Worm (Caenorhabditis elegans) whole organism, L2 larva: ENCODE measurements around the gene crm-1.
"Not testable (repeated sequence)": the region's sequence is repeated elsewhere in the genome, so short reads cannot be mapped to it uniquely, and the experiment has no call there.

Experiments
- C34F6.9 ChIP-seq: fragments of 150-350 bp; optimal IDR thresholded peaks from 2 replicates; lab custom pipeline; 2014; ENCODE audit warnings: missing biosample characterization, missing genetic modification characterization
- F13H6.1 ChIP-seq: sonication (generic microtip); optimal IDR thresholded peaks from 2 replicates; lab custom pipeline; 2016; ENCODE audit warnings: missing genetic modification characterization, missing compliant biosample characterization
- R02D3.7 ChIP-seq: fragments of 150-350 bp; optimal IDR thresholded peaks from 2 replicates; lab custom pipeline; 2014; ENCODE audit warnings: missing biosample characterization, missing genetic modification characterization
- Y55F3AM.14 ChIP-seq: fragments of 200-800 bp; sonication (Bioruptor generic); optimal IDR thresholded peaks from 2 replicates; lab custom pipeline; 2018; ENCODE audit warnings: mild to moderate bottlenecking, missing genetic modification characterization, missing compliant biosample characterization
- ZK546.5 ChIP-seq: sonication (generic microtip); optimal IDR thresholded peaks from 2 replicates; lab custom pipeline; 2017; ENCODE audit warnings: missing biosample characterization, missing genetic modification characterization
- ama-1 ChIP-seq: fragments of 150-350 bp; optimal IDR thresholded peaks from 2 replicates; lab custom pipeline; 2018; ENCODE audit warnings: inconsistent platforms
- blmp-1 ChIP-seq: sonication (generic microtip); optimal IDR thresholded peaks from 2 replicates; lab custom pipeline; 2017; ENCODE audit warnings: missing genetic modification characterization, mild to moderate bottlenecking, missing compliant biosample characterization, antibody characterized with exemption, moderate library complexity; ENCODE audit not compliant: insufficient read depth
- ceh-16 ChIP-seq: fragments of 150-350 bp; optimal IDR thresholded peaks from 2 replicates; lab custom pipeline; 2014; ENCODE audit warnings: missing biosample characterization, missing genetic modification characterization
- crh-2 ChIP-seq: sonication (generic microtip); optimal IDR thresholded peaks from 2 replicates; lab custom pipeline; 2017; ENCODE audit warnings: missing biosample characterization, missing genetic modification characterization
- dmd-4 ChIP-seq: sonication (generic microtip); optimal IDR thresholded peaks from 2 replicates; lab custom pipeline; 2017; ENCODE audit warnings: missing biosample characterization, missing genetic modification characterization
- egl-27 ChIP-seq: sonication (generic microtip); optimal IDR thresholded peaks from 3 replicates; lab custom pipeline; 2017; ENCODE audit warnings: missing biosample characterization, missing genetic modification reagents, missing genetic modification characterization
- elt-1 ChIP-seq: fragments of 150-350 bp; optimal IDR thresholded peaks from 2 replicates; lab custom pipeline; 2014; ENCODE audit warnings: missing biosample characterization, missing genetic modification characterization
- gmeb-1 ChIP-seq: fragments of 150-350 bp; optimal IDR thresholded peaks from 2 replicates; lab custom pipeline; 2014; ENCODE audit warnings: missing biosample characterization, missing genetic modification characterization
- lin-11 ChIP-seq: fragments of 150-350 bp; sonication (generic microtip); optimal IDR thresholded peaks from 2 replicates; lab custom pipeline; 2014; ENCODE audit warnings: missing biosample characterization, missing genetic modification characterization, inconsistent platforms, mixed read lengths
- lin-13 ChIP-seq: fragments of 150-350 bp; optimal IDR thresholded peaks from 2 replicates; lab custom pipeline; 2014; ENCODE audit warnings: missing biosample characterization, missing genetic modification reagents, missing genetic modification characterization
- lsy-2 ChIP-seq, 2 experiments: fragments of 150-350 bp in 1 of 2; sonication (generic microtip) in 1 of 2; optimal IDR thresholded peaks; 2 replicates each; lab custom pipeline; 2014 to 2017; ENCODE audit warnings: missing biosample characterization in 2 of 2, missing genetic modification characterization in 2 of 2
- mab-5 ChIP-seq: fragments of 150-350 bp; optimal IDR thresholded peaks from 2 replicates; lab custom pipeline; 2014; ENCODE audit warnings: missing biosample characterization, missing genetic modification characterization
- mdl-1 ChIP-seq, 2 experiments: fragments of 150-350 bp in 1 of 2; sonication (generic microtip) in 1 of 2; optimal IDR thresholded peaks; 2 replicates each; lab custom pipeline; 2017; ENCODE audit warnings: missing biosample characterization in 2 of 2, missing genetic modification characterization in 2 of 2
- nhr-12 ChIP-seq: fragments of 150-350 bp; optimal IDR thresholded peaks from 2 replicates; lab custom pipeline; 2014; ENCODE audit warnings: missing biosample characterization, missing genetic modification characterization
- nhr-129 ChIP-seq: fragments of 150-350 bp; optimal IDR thresholded peaks from 2 replicates; lab custom pipeline; 2014; ENCODE audit warnings: missing biosample characterization, missing genetic modification characterization
- nhr-21 ChIP-seq: fragments of 150-350 bp; optimal IDR thresholded peaks from 2 replicates; lab custom pipeline; 2014; ENCODE audit warnings: missing biosample characterization, missing genetic modification characterization
- nhr-23 ChIP-seq: fragments of 150-350 bp; optimal IDR thresholded peaks from 2 replicates; lab custom pipeline; 2014; ENCODE audit warnings: missing biosample characterization, missing genetic modification reagents, missing genetic modification characterization
- nhr-237 ChIP-seq: fragments of 150-350 bp; optimal IDR thresholded peaks from 2 replicates; lab custom pipeline; 2014; ENCODE audit warnings: missing biosample characterization, missing genetic modification characterization
- nhr-25 ChIP-seq: fragments of 150-350 bp; sonication (generic microtip); optimal IDR thresholded peaks from 3 replicates; lab custom pipeline; 2014; ENCODE audit warnings: missing biosample characterization, missing genetic modification characterization
- sem-4 ChIP-seq: fragments of 150-350 bp; optimal IDR thresholded peaks from 2 replicates; lab custom pipeline; 2014; ENCODE audit warnings: missing biosample characterization, missing genetic modification reagents, missing genetic modification characterization
- skn-1 ChIP-seq: sonication (generic microtip); optimal IDR thresholded peaks from 2 replicates; lab custom pipeline; 2017; ENCODE audit warnings: missing biosample characterization, missing genetic modification characterization
- sma-3 ChIP-seq: sonication (generic microtip); optimal IDR thresholded peaks from 2 replicates; lab custom pipeline; 2016; ENCODE audit warnings: missing genetic modification reagents, missing genetic modification characterization, missing compliant biosample characterization
- sma-9 ChIP-seq, 2 experiments: fragments of 150-350 bp in 1 of 2; sonication (generic microtip) in 1 of 2; optimal IDR thresholded peaks; 2 replicates each; lab custom pipeline; 2014 to 2016; ENCODE audit warnings: missing genetic modification characterization in 2 of 2, mild to moderate bottlenecking in 1 of 2, missing biosample characterization in 1 of 2, missing compliant biosample characterization in 1 of 2, missing genetic modification reagents in 1 of 2, moderate library complexity in 1 of 2
- unc-39 ChIP-seq: fragments of 150-350 bp; optimal IDR thresholded peaks from 2 replicates; lab custom pipeline; 2014; ENCODE audit warnings: missing biosample characterization, missing genetic modification characterization
- unc-55 ChIP-seq: fragments of 150-350 bp; sonication (generic microtip); optimal IDR thresholded peaks from 3 replicates; lab custom pipeline; 2014; ENCODE audit warnings: missing biosample characterization, missing genetic modification reagents, missing genetic modification characterization
- unc-62 ChIP-seq: fragments of 150-350 bp; optimal IDR thresholded peaks from 2 replicates; lab custom pipeline; 2014; ENCODE audit warnings: missing biosample characterization, missing genetic modification reagents, missing genetic modification characterization
- zag-1 ChIP-seq: fragments of 150-350 bp; optimal IDR thresholded peaks from 2 replicates; lab custom pipeline; 2014; ENCODE audit warnings: missing biosample characterization, missing genetic modification characterization
- ztf-1 ChIP-seq: fragments of 200-800 bp; sonication (Bioruptor generic); conservative IDR thresholded peaks from 2 replicates; pipeline ENCODE4 v1.3.6; 2022; ENCODE audit warnings: missing genetic modification characterization, missing compliant biosample characterization
- ztf-11 ChIP-seq: sonication (generic microtip); optimal IDR thresholded peaks from 2 replicates; lab custom pipeline; 2017; ENCODE audit warnings: missing biosample characterization, missing genetic modification characterization

The crm-1 gene

DNA sequence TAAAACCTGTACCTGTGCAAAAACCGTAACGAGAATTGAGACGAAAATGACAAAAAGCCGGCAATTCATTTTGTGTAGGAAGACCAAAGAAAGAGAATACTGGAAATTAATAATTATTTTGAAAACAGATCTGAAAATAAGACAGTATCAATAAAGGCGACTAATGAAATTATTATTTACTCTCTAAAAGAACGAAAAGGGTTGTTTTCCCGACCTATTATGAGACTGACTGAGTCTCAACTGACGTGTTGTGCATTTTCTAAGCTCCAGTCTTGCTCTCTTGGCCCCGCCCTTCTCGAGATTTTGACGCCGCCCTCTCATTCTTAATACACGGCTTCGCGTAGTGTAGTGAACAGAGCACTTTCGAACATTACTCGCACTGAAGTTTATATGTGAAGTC lies 18.1 kb upstream of the crm-1 start, which contains the start of gene K07C5.9:
Gene K07C5.9 (minus strand): TSS at position 101 of the 400 bp plus-strand sequence.
- TF ChIP-seq nhr-12 (tag; lab: Kevin White, UChicago) (no peak), nhr-25 (tag; lab: Kevin White, UChicago) (no peak)
- TF ChIP-seq, all 48 proteins: peak for 0

- TF ChIP-seq skn-1 (tag; lab: Kevin White, UChicago) (no peak), gmeb-1 (tag; lab: Kevin White, UChicago) (no peak), nhr-23 (no peak), mdl-1 (tag; optimal IDR thresholded peaks at IDR 0.05; lab: Kevin White, UChicago) (no peak), zag-1 (tag; lab: Kevin White, UChicago) (no peak), R02D3.7 (no peak), unc-39 (tag; lab: Kevin White, UChicago) (no peak), nhr-21 (tag; lab: Kevin White, UChicago) (no peak), lsy-2 (tag; optimal IDR thresholded peaks at IDR 0.05; lab: Kevin White, UChicago) (no peak), nhr-237 (tag; lab: Kevin White, UChicago) (no peak), nhr-25 (tag; lab: Kevin White, UChicago) (no peak), lin-13 (GFP tag; lab: Kevin White, UChicago) (no peak), mab-5 (tag; lab: Kevin White, UChicago) (no peak), ztf-1 (no peak), lin-11 (tag; lab: Kevin White, UChicago) (no peak), nhr-12 (tag; lab: Kevin White, UChicago) (no peak), elt-1 (no peak), crh-2 (no peak), egl-27 (tag; lab: Kevin White, UChicago) (no peak), dmd-4 (tag; lab: Kevin White, UChicago) (no peak)
- TF ChIP-seq, all 48 proteins: peak for 0
Measured at ce11 chrV:10342904-10343303, 11.0 kb upstream of the crm-1 start, which contains the start of gene K07C5.3. K07C5.3 (plus strand) TSS chrV:10343032.

DNA sequence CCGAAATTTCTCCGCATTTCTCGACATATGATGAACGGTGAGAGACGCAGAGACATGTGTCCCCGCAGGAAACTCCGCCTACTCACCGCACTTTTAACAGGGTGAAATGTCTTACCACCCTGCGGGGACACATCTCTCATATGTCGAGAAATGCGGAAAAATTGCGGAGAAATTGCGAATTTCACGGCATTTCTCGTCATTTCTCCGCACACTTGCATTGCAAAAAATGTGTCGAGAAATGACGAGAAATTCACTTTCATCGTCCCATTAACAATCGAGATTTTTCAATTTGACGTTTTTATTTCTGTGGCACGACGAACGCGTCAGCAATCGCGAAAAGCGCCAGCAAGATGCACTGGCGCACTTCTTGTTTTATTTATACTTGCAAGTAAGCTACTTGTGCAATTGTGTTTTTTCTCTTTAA lies 10.0 kb upstream of the crm-1 start, which contains the start of gene K07C5.13:
Gene K07C5.13 (plus strand): TSS at position 151 of the 424 bp plus-strand sequence.
- TF ChIP-seq unc-55 (peak; percentile 42), mab-5 (tag; lab: Kevin White, UChicago) (peak; percentile 30), lin-13 (GFP tag; lab: Kevin White, UChicago) (peak; percentile 62), sem-4 (tag; lab: Kevin White, UChicago) (peak; percentile 55), C34F6.9 (tag; lab: Kevin White, UChicago) (peak; percentile 36), nhr-129 (tag; lab: Kevin White, UChicago) (peak; percentile 45), blmp-1 (tag; lab: Kevin White, UChicago) (peak; percentile 4), F13H6.1 (tag; lab: Kevin White, UChicago) (peak; percentile 77), lsy-2 (tag; optimal IDR thresholded peaks at IDR 0.05; lab: Kevin White, UChicago) (peak; percentile 42 to 61), nhr-25 (tag; lab: Kevin White, UChicago) (peak; percentile 27), sma-3 (GFP tag; lab: Kevin White, UChicago) (peak; percentile 66), sma-9 (GFP tag; optimal IDR thresholded peaks at IDR 0.05; lab: Kevin White, UChicago) (peak; percentile 74), Y55F3AM.14 (GFP tag; lab: Kevin White, UChicago) (peak; percentile 33), gmeb-1 (tag; lab: Kevin White, UChicago) (peak; percentile 69), crh-2 (peak; percentile 31)
- not testable (repeated sequence) for TF ChIP-seq sma-9 (tag; optimal IDR thresholded peaks at IDR 0.05; lab: Kevin White, UChicago)

DNA sequence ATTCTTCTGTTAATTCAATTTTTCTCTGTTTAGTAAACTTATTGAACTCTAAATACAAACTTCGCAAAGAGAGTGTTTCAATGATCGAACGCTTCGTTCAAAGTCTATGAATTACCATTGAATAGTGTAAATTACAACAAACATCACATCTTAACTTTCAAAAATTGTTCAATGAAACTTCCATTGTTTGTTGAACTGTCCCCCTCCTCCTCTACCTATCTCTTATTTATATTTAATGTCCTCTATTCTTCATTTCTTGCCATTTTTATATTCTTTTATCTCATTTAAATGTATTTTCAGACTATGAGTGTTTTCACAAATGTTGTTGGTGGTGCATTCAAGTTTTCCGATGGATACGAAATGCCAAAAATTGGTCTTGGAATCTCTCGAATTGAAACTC lies 7.3 kb upstream of the crm-1 start, which contains the start of gene K07C5.2:
Gene K07C5.2 (plus strand): TSS at position 301 of the 400 bp plus-strand sequence.
- TF ChIP-seq mab-5 (tag; lab: Kevin White, UChicago): no peak
- no peak for TF ChIP-seq sma-3 (GFP tag; lab: Kevin White, UChicago)
- no peak for TF ChIP-seq F13H6.1 (tag; lab: Kevin White, UChicago)
- TF ChIP-seq unc-62 (GFP tag; lab: Kevin White, UChicago): no peak
- no peak for TF ChIP-seq ZK546.5 (tag; lab: Kevin White, UChicago)
- TF ChIP-seq R02D3.7: no peak
- TF ChIP-seq sem-4 (tag; lab: Kevin White, UChicago): no peak
- no peak for TF ChIP-seq ztf-11 (tag; lab: Kevin White, UChicago)
- no peak for TF ChIP-seq nhr-12 (tag; lab: Kevin White, UChicago)
- no peak for TF ChIP-seq zag-1 (tag; lab: Kevin White, UChicago)
- TF ChIP-seq ama-1: no peak
- no peak for TF ChIP-seq ceh-16 (tag; lab: Kevin White, UChicago)
